Worm (Caenorhabditis elegans): ENCODE measurements around the gene C06A1.7.

- TF ChIP-seq him-1 (tag; optimal IDR thresholded peaks at IDR 0.05), result no peak
- TF ChIP-seq dao-5 (tag; optimal IDR thresholded peaks at IDR 0.05), result no peak
- no peak for TF ChIP-seq W03F9.2 (tag; optimal IDR thresholded peaks at IDR 0.05)
These were observed 40.3 kb upstream of the C06A1.7 start, which contains the start of gene F59B10.6 for ce11 chrII:10524374-10524773.

Measured in whole organism, L4/young adult.